Worm (Caenorhabditis elegans) whole organism, L3 larva: ENCODE measurements around the gene cyp-29A4.

Experiments used
- ama-1 ChIP-seq: fragments of 150-350 bp; optimal IDR thresholded peaks from 2 replicates; lab custom pipeline; 2018
- ceh-16 ChIP-seq: sonication (generic microtip); optimal IDR thresholded peaks from 2 replicates; lab custom pipeline; 2017; ENCODE audit warnings: missing biosample characterization, missing genetic modification characterization
- ceh-82 ChIP-seq: fragments of 150-350 bp; optimal IDR thresholded peaks from 2 replicates; lab custom pipeline; 2014; ENCODE audit warnings: missing biosample characterization, missing genetic modification characterization
- egl-27 ChIP-seq: sonication (generic microtip); optimal IDR thresholded peaks from 4 replicates; lab custom pipeline; 2017; ENCODE audit warnings: missing biosample characterization, missing genetic modification reagents, missing genetic modification characterization
- egl-5 ChIP-seq: fragments of 150-350 bp; optimal IDR thresholded peaks from 2 replicates; lab custom pipeline; 2017; ENCODE audit warnings: missing biosample characterization, missing genetic modification reagents, missing genetic modification characterization, inconsistent platforms
- elt-1 ChIP-seq: fragments of 150-350 bp; optimal IDR thresholded peaks from 2 replicates; lab custom pipeline; 2014; ENCODE audit warnings: missing biosample characterization, missing genetic modification characterization
- elt-2 ChIP-seq: sonication (generic microtip); optimal IDR thresholded peaks from 2 replicates; lab custom pipeline; 2016; ENCODE audit warnings: missing genetic modification reagents, mild to moderate bottlenecking, missing genetic modification characterization, missing compliant biosample characterization
- elt-3 ChIP-seq, 3 experiments: fragments of 150-350 bp in 1 of 3; sonication (generic microtip) in 2 of 3; optimal IDR thresholded peaks; 2 replicates in 2 of 3; 4 replicates in 1 of 3; lab custom pipeline; 2014 to 2017; ENCODE audit warnings: missing biosample characterization in 3 of 3, missing genetic modification characterization in 3 of 3
- eor-1 ChIP-seq, 2 experiments: fragments of 150-350 bp; optimal IDR thresholded peaks; 2 replicates each; lab custom pipeline; 2014 to 2018; ENCODE audit warnings: missing biosample characterization in 2 of 2, missing genetic modification characterization in 2 of 2
- fkh-2 ChIP-seq: fragments of 150-350 bp; optimal IDR thresholded peaks from 2 replicates; lab custom pipeline; 2014; ENCODE audit warnings: missing biosample characterization, missing genetic modification reagents, missing genetic modification characterization
- fos-1 ChIP-seq: fragments of 150-350 bp; optimal IDR thresholded peaks from 2 replicates; lab custom pipeline; 2014; ENCODE audit warnings: missing biosample characterization, missing genetic modification characterization
- jun-1 ChIP-seq: fragments of 150-350 bp; optimal IDR thresholded peaks from 2 replicates; lab custom pipeline; 2014; ENCODE audit warnings: missing biosample characterization, missing genetic modification reagents, missing genetic modification characterization
- lin-15B ChIP-seq: fragments of 150-350 bp; optimal IDR thresholded peaks from 2 replicates; lab custom pipeline; 2014; ENCODE audit warnings: missing biosample characterization, missing genetic modification characterization
- lin-39 ChIP-seq: fragments of 150-350 bp; optimal IDR thresholded peaks from 2 replicates; lab custom pipeline; 2018; ENCODE audit warnings: missing biosample characterization, missing genetic modification reagents, missing genetic modification characterization
- lsy-12 ChIP-seq: sonication (generic microtip); optimal IDR thresholded peaks from 2 replicates; lab custom pipeline; 2016; ENCODE audit warnings: mild to moderate bottlenecking, missing genetic modification characterization, missing compliant biosample characterization
- nhr-23 ChIP-seq: fragments of 150-350 bp; optimal IDR thresholded peaks from 2 replicates; lab custom pipeline; 2014; ENCODE audit warnings: missing biosample characterization, missing genetic modification reagents, missing genetic modification characterization
- nhr-28 ChIP-seq: fragments of 150-350 bp; optimal IDR thresholded peaks from 2 replicates; lab custom pipeline; 2014; ENCODE audit warnings: missing biosample characterization, missing genetic modification characterization
- nhr-43 ChIP-seq: sonication (generic microtip); optimal IDR thresholded peaks from 2 replicates; lab custom pipeline; 2016; ENCODE audit warnings: mild to moderate bottlenecking, missing genetic modification characterization, missing compliant biosample characterization; ENCODE audit not compliant: poor library complexity, severe bottlenecking
- nhr-67 ChIP-seq: fragments of 150-350 bp; optimal IDR thresholded peaks from 2 replicates; lab custom pipeline; 2014; ENCODE audit warnings: missing biosample characterization, missing genetic modification characterization
- nhr-76 ChIP-seq: fragments of 150-350 bp; sonication (generic microtip); optimal IDR thresholded peaks from 5 replicates; lab custom pipeline; 2014; ENCODE audit warnings: missing biosample characterization, missing genetic modification characterization
- nhr-77 ChIP-seq: fragments of 150-350 bp; optimal IDR thresholded peaks from 2 replicates; lab custom pipeline; 2014; ENCODE audit warnings: missing biosample characterization, missing genetic modification characterization
- pha-4 ChIP-seq: fragments of 150-350 bp; optimal IDR thresholded peaks from 2 replicates; lab custom pipeline; 2014; ENCODE audit warnings: missing biosample characterization, missing genetic modification reagents, missing genetic modification characterization
- pqm-1 ChIP-seq: fragments of 150-350 bp; optimal IDR thresholded peaks from 2 replicates; lab custom pipeline; 2017; ENCODE audit warnings: missing biosample characterization, missing genetic modification characterization, inconsistent platforms
- snpc-4 ChIP-seq: fragments of 150-350 bp; optimal IDR thresholded peaks from 2 replicates; lab custom pipeline; 2014; ENCODE audit warnings: missing biosample characterization, missing genetic modification characterization
- unc-39 ChIP-seq: sonication (generic microtip); optimal IDR thresholded peaks from 4 replicates; lab custom pipeline; 2017; ENCODE audit warnings: missing biosample characterization, missing genetic modification characterization
- unc-62 ChIP-seq: fragments of 150-350 bp; sonication (generic microtip); optimal IDR thresholded peaks from 4 replicates; lab custom pipeline; 2014; ENCODE audit warnings: missing biosample characterization, missing genetic modification reagents, missing genetic modification characterization
- ztf-11 ChIP-seq: fragments of 150-350 bp; optimal IDR thresholded peaks from 2 replicates; lab custom pipeline; 2014; ENCODE audit warnings: missing biosample characterization, missing genetic modification characterization
- ztf-4 ChIP-seq: fragments of 150-350 bp; optimal IDR thresholded peaks from 2 replicates; lab custom pipeline; 2014; ENCODE audit warnings: missing biosample characterization, missing genetic modification characterization

Gene cyp-29A4

DNA sequence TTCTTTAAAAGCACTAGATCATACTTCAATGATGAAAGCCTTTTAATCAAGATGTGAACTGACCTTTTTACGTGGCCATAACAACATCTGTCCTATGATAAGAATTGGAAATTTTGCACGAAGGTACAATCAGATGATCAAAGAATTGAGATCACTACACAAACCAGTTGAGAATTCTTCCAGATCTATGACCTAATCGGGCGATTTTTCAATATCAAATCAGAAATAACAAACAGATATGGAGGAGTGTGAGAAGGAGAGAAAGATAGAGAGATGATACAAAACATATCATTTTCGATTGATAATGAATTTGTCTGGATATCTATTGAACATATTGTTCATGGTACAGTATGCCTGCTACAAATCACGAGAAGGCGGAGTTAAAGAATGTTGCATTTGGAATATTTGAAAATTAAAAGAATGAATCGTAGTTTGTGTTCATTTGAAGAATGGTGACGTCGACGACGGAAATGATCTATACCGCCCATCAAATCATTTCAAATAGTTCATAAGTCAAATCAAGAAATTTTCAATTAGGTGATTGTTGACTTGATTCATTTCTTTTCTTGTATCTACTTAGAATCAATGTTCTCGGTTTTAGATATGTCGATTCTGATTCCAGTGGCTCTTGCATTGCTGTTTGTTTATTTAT, at the start of gene cyp-29A4:
Gene cyp-29A4 (plus strand): TSS at position 602 of the 652 bp plus-strand sequence.
- TF ChIP-seq nhr-77 (tag; lab: Kevin White, UChicago) (no peak), elt-3 (tag; optimal IDR thresholded peaks at IDR 0.05; lab: Kevin White, UChicago) (peak; percentile 28 to 93 (median 71)), nhr-43 (tag; lab: Kevin White, UChicago) (peak; percentile 74), nhr-23 (tag; lab: Kevin White, UChicago) (peak; percentile 73), elt-1 (tag; lab: Kevin White, UChicago) (no peak), ceh-82 (tag; lab: Kevin White, UChicago) (no peak), ama-1 (lab: Kevin White, UChicago) (no peak)

ce11 chrV:9608256-9608655, 46.3 kb upstream of the cyp-29A4 start, which contains the start of gene dop-2:
Gene dop-2, plus strand, starts transcription at chrV:9608556.
- TF ChIP-seq unc-39 (tag; lab: Kevin White, UChicago): no peak
- no peak for TF ChIP-seq lin-39 (tag; lab: Kevin White, UChicago)
- TF ChIP-seq egl-5 (tag; lab: Kevin White, UChicago): no peak
- TF ChIP-seq, all 47 proteins: peak for 0

DNA sequence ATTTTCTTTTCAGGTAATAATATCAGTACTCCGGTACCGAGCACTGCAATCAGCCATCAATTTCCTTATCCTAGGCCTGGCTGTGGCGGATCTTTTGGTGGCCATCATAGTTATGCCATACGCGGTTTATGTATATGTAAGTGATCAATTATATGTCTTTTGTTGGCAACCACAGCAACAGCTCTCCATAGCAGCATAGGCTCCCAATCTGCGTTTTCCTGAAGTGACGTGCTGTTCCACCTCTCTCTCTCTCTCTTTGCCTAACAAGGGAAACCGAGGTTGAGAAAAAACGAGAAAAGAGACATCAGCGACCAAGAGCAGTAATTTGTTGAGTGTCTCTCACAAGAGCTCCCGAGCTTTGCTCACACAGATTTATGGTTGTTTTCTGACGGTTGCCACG, 45.3 kb upstream of the cyp-29A4 start:
- TF ChIP-seq eor-1 (tag; optimal IDR thresholded peaks at IDR 0.05; lab: Kevin White, UChicago) (no peak), nhr-28 (tag; lab: Kevin White, UChicago) (no peak), elt-2 (no peak), lin-39 (tag; lab: Kevin White, UChicago) (no peak), lin-15B (tag; lab: Kevin White, UChicago) (no peak), ceh-16 (tag; lab: Kevin White, UChicago) (no peak), nhr-77 (tag; lab: Kevin White, UChicago) (no peak), lsy-12 (no peak), fkh-2 (no peak), nhr-76 (tag; lab: Kevin White, UChicago) (no peak), jun-1 (tag; lab: Kevin White, UChicago) (no peak)

DNA sequence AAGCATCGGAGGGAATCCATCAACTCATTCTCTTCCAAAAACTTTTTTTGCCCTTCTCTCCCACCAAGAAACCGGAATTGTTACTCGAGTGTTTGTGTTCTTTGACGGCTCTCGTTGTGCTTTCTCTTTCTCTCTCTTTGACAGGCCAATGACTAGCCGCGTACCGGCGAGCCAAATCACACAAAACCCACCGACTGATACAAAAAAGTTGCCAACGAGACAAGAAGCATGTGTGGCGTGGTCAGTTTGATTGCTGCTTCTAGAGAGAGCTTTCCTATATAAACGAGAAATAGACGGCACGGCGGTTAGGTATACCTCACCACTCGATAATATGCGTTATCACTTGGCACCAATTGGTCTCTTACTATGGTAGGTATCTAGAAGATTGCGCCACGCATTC, 38.8 kb upstream of the cyp-29A4 start, which contains the start of gene pqn-63:
Gene pqn-63 (plus strand): TSS at position 307 of the 400 bp plus-strand sequence.
- TF ChIP-seq jun-1 (tag; lab: Kevin White, UChicago) (no peak), pqm-1 (no peak), pha-4 (tag; lab: Kevin White, UChicago) (peak; percentile 42), nhr-23 (tag; lab: Kevin White, UChicago) (no peak), snpc-4 (no peak)

ce11 chrV:9616130-9616529, 38.4 kb upstream of the cyp-29A4 start:
- no peak for TF ChIP-seq jun-1 (tag; lab: Kevin White, UChicago)
- TF ChIP-seq snpc-4: no peak
- no peak for TF ChIP-seq fkh-2
- no peak for TF ChIP-seq eor-1 (tag; optimal IDR thresholded peaks at IDR 0.05; lab: Kevin White, UChicago)
- TF ChIP-seq nhr-67 (tag; lab: Kevin White, UChicago): no peak
- TF ChIP-seq nhr-76 (tag; lab: Kevin White, UChicago): no peak
- no peak for TF ChIP-seq lin-39 (tag; lab: Kevin White, UChicago)
- no peak for TF ChIP-seq elt-3 (tag; optimal IDR thresholded peaks at IDR 0.05; lab: Kevin White, UChicago)
- TF ChIP-seq nhr-43 (tag; lab: Kevin White, UChicago): no peak
- TF ChIP-seq unc-39 (tag; lab: Kevin White, UChicago): no peak
- TF ChIP-seq fos-1 (tag; lab: Kevin White, UChicago): no peak
- TF ChIP-seq egl-27 (tag; lab: Kevin White, UChicago): no peak
- TF ChIP-seq lin-15B (tag; lab: Kevin White, UChicago): no peak
- TF ChIP-seq nhr-28 (tag; lab: Kevin White, UChicago): no peak
- no peak for TF ChIP-seq ztf-11
- no peak for TF ChIP-seq unc-62 (GFP tag; lab: Kevin White, UChicago)
- no peak for TF ChIP-seq pha-4 (tag; lab: Kevin White, UChicago)
- TF ChIP-seq, all 47 proteins: peak for 0

DNA sequence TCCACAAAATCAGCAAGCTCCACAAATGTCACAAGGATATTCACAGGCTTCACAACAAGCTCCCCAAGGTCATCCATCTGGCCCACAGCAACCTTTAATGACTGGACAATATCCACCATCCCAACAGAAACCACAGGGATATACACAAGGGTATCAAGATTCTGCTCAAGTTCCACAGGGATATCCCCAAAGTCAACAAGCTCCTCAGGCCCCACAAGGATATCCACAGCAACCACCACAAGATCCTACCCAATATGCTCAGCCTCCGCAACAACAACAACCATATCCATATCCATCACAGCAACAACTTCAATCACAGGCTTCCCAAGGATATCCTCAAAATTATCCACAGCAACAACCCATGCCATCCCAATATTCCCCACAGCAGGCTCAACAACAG, 37.9 kb upstream of the cyp-29A4 start:
- TF ChIP-seq pha-4 (tag; lab: Kevin White, UChicago) (no peak), ztf-4 (tag; lab: Kevin White, UChicago) (no peak), nhr-76 (tag; lab: Kevin White, UChicago) (no peak)
